Worm (Caenorhabditis elegans) whole organism, early embryonic: ENCODE results near the gene eif-2Bepsilon.

Source experiments
- B0310.2 ChIP-seq: sonication (generic microtip); optimal IDR thresholded peaks from 2 replicates; lab custom pipeline; 2016; ENCODE audit warnings: mild to moderate bottlenecking, missing genetic modification characterization, missing compliant biosample characterization
- F13C5.2 ChIP-seq: sonication (generic microtip); optimal IDR thresholded peaks from 2 replicates; lab custom pipeline; 2017; ENCODE audit warnings: mild to moderate bottlenecking, missing genetic modification characterization, inconsistent platforms, missing compliant biosample characterization
- aly-1 ChIP-seq: sonication (generic microtip); optimal IDR thresholded peaks from 2 replicates; lab custom pipeline; 2016; ENCODE audit warnings: missing genetic modification characterization, missing compliant biosample characterization
- ama-1 ChIP-seq: fragments of 150-350 bp; optimal IDR thresholded peaks from 2 replicates; lab custom pipeline; 2014
- ceh-13 ChIP-seq: fragments of 200-800 bp; sonication (Bioruptor generic); optimal IDR thresholded peaks from 2 replicates; lab custom pipeline; 2018; ENCODE audit warnings: mild to moderate bottlenecking, missing genetic modification characterization, missing compliant biosample characterization
- ceh-36 ChIP-seq: sonication (generic microtip); optimal IDR thresholded peaks from 2 replicates; lab custom pipeline; 2016; ENCODE audit warnings: missing genetic modification characterization, inconsistent platforms, missing compliant biosample characterization
- ets-7 ChIP-seq: sonication (generic microtip); optimal IDR thresholded peaks from 2 replicates; lab custom pipeline; 2016; ENCODE audit warnings: missing genotype, missing genetic modification characterization, missing compliant biosample characterization
- flt-1 ChIP-seq: fragments of 200-800 bp; sonication (Bioruptor generic); IDR thresholded peaks from 2 replicates; pipeline ENCODE4 v1.3.6; 2022; ENCODE audit warnings: missing genetic modification characterization, missing compliant biosample characterization
- hmbx-1 ChIP-seq: sonication (generic microtip); optimal IDR thresholded peaks from 2 replicates; lab custom pipeline; 2016; ENCODE audit warnings: mild to moderate bottlenecking, missing genetic modification characterization, missing compliant biosample characterization
- hmg-4 ChIP-seq: fragments of 200-800 bp; sonication (Bioruptor generic); optimal IDR thresholded peaks from 2 replicates; lab custom pipeline; 2018; ENCODE audit warnings: mild to moderate bottlenecking, missing genetic modification characterization, missing compliant biosample characterization
- hnd-1 ChIP-seq: sonication (generic microtip); optimal IDR thresholded peaks from 2 replicates; lab custom pipeline; 2016; ENCODE audit warnings: missing genetic modification characterization, missing compliant biosample characterization
- pes-1 ChIP-seq: fragments of 200-800 bp; sonication (Bioruptor generic); IDR thresholded peaks from 2 replicates; pipeline ENCODE4 v1.3.6; 2022; ENCODE audit warnings: missing genetic modification reagents, missing genetic modification characterization, missing compliant biosample characterization
- scrt-1 ChIP-seq: fragments of 200-800 bp; sonication (Bioruptor generic); IDR thresholded peaks from 2 replicates; pipeline ENCODE4 v1.3.6; 2022; ENCODE audit warnings: missing genetic modification characterization, missing compliant biosample characterization
- sea-1 ChIP-seq: fragments of 200-800 bp; sonication (Bioruptor generic); conservative IDR thresholded peaks from 2 replicates; pipeline ENCODE4 v1.3.6; 2022; ENCODE audit warnings: missing genetic modification characterization, missing compliant biosample characterization
- tbx-11 ChIP-seq: fragments of 200-800 bp; sonication (Bioruptor generic); IDR thresholded peaks from 2 replicates; pipeline ENCODE4 v1.3.6; 2022; ENCODE audit warnings: missing genetic modification characterization, missing compliant biosample characterization
- tbx-37 ChIP-seq: fragments of 200-800 bp; sonication (Bioruptor generic); conservative IDR thresholded peaks from 2 replicates; pipeline ENCODE4 v1.3.6; 2022; ENCODE audit warnings: missing genetic modification reagents, missing genetic modification characterization, missing compliant biosample characterization
- tra-4 ChIP-seq: sonication (generic microtip); optimal IDR thresholded peaks from 2 replicates; lab custom pipeline; 2017; ENCODE audit warnings: missing genetic modification characterization, missing compliant biosample characterization

The eif-2Bepsilon gene

DNA sequence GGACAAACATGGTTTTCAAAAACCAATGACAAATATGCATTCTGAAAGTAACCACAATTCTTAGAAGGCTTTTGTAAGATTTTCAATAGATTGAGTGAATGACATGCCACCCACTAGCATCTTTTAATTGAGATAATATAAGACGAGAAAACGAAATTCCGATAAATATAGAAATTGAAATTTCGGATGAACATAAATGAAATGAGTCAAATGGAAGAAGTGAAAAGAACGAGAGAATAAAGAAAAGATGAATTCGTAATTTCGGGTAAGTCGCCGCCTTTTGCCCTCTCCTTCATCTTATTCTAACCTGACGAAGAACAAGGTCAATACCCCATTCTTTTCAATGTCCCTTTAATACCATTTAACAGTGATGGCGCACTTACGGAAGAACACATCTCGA is 19.3 kb upstream of the eif-2Bepsilon start:
- no peak for TF ChIP-seq sea-1 (GFP tag; lab: Robert Waterston, UW)
- no peak for TF ChIP-seq hmg-4 (GFP tag; lab: Kevin White, UChicago)
- no peak for TF ChIP-seq tbx-11 (GFP tag; lab: Robert Waterston, UW)
- TF ChIP-seq ceh-36: no peak
- TF ChIP-seq hmbx-1 (tag; lab: Kevin White, UChicago): no peak
- no peak for TF ChIP-seq flt-1
- TF ChIP-seq ceh-13 (GFP tag; lab: Kevin White, UChicago): no peak
- TF ChIP-seq tra-4 (tag; lab: Kevin White, UChicago): no peak
- no peak for TF ChIP-seq ama-1 (lab: Kevin White, UChicago)
- no peak for TF ChIP-seq ets-7 (tag; lab: Kevin White, UChicago)
- no peak for TF ChIP-seq scrt-1
- no peak for TF ChIP-seq hnd-1 (tag; lab: Kevin White, UChicago)

ce11 chrII:8643627-8644356 is 17.9 kb upstream of the eif-2Bepsilon start:
- TF ChIP-seq tbx-37 (no peak), flt-1 (no peak), ama-1 (lab: Kevin White, UChicago) (no peak), aly-1 (tag; lab: Kevin White, UChicago) (no peak), F13C5.2 (tag; lab: Kevin White, UChicago) (no peak), scrt-1 (no peak), tbx-11 (GFP tag; lab: Robert Waterston, UW) (no peak), ets-7 (tag; lab: Kevin White, UChicago) (no peak), B0310.2 (no peak)

DNA sequence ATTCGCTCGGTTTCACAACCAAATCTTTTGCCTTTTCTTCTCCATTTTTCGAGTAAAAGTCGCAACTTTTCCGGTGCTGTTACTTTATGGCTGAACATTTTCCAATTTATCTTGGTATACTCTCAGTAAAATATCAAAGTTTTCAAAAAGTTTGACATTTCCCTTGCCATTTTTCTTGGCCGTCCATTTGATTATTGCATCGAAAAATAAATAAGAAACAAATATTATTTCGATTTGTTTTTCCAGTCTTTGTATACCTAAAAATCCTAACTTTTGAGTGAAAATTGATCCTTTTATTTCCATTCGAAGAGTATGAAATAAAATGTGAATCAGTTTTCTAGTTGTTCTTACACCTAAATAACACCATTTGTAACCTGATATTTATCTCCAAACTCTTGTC is 15.2 kb upstream of the eif-2Bepsilon start:
- TF ChIP-seq ceh-36 (no peak), F13C5.2 (tag; lab: Kevin White, UChicago) (no peak), tbx-11 (GFP tag; lab: Robert Waterston, UW) (no peak), ets-7 (tag; lab: Kevin White, UChicago) (no peak)

ce11 chrII:8648843-8649242 is 12.8 kb upstream of the eif-2Bepsilon start:
- no peak for TF ChIP-seq flt-1
- no peak for TF ChIP-seq tbx-37
- TF ChIP-seq sea-1 (GFP tag; lab: Robert Waterston, UW): no peak
- TF ChIP-seq F13C5.2 (tag; lab: Kevin White, UChicago): no peak
- no peak for TF ChIP-seq B0310.2
- no peak for TF ChIP-seq tbx-11 (GFP tag; lab: Robert Waterston, UW)
- no peak for TF ChIP-seq tra-4 (tag; lab: Kevin White, UChicago)
- no peak for TF ChIP-seq ceh-36
- TF ChIP-seq ama-1 (lab: Kevin White, UChicago): no peak
- TF ChIP-seq hmbx-1 (tag; lab: Kevin White, UChicago): no peak
- no peak for TF ChIP-seq pes-1 (GFP tag; lab: Robert Waterston, UW)
- TF ChIP-seq hmg-4 (GFP tag; lab: Kevin White, UChicago): no peak
- TF ChIP-seq aly-1 (tag; lab: Kevin White, UChicago): no peak
- no peak for TF ChIP-seq ets-7 (tag; lab: Kevin White, UChicago)
- TF ChIP-seq hnd-1 (tag; lab: Kevin White, UChicago): no peak
- TF ChIP-seq ceh-13 (GFP tag; lab: Kevin White, UChicago): no peak
- no peak for TF ChIP-seq scrt-1

DNA sequence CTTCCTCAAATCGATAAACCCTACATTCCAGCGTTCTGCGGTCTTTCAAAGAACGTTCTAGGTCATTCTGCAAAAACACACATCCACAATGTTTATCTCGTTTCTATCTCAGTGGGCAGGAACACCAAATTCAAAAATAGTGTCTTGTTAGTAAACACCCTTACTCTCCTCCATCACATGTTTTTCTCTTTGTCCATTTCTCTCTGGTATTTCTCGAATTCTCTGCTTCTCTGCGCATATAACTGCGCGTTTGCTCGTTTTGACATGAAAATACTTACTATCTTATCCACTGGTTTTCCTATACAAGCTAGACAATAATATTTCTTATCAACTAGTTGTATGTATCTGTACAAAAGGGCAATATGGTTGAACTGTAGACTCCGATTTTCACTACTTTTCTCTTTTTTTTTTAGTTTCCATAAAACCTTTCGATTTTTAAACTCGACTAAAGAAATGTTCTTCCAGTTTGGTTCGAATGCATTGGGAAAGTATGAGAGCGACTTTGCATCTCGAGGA is 11.0 kb upstream of the eif-2Bepsilon start, which contains the start of gene pyr-1:
TSS of gene pyr-1 (plus strand) at position 466 of the 516 bp plus-strand sequence.
- TF ChIP-seq sea-1 (GFP tag; lab: Robert Waterston, UW) (no peak), hmbx-1 (tag; lab: Kevin White, UChicago) (no peak), ama-1 (lab: Kevin White, UChicago) (no peak), aly-1 (tag; lab: Kevin White, UChicago) (no peak), flt-1 (no peak), ets-7 (tag; lab: Kevin White, UChicago) (no peak), scrt-1 (no peak), ceh-13 (GFP tag; lab: Kevin White, UChicago) (no peak)

ce11 chrII:8658835-8659234 is 2.8 kb upstream of the eif-2Bepsilon start, which contains the start of gene atg-10:
Gene atg-10 (plus strand): TSS chrII:8659135.
- TF ChIP-seq aly-1 (tag; lab: Kevin White, UChicago): no peak
- no peak for TF ChIP-seq tra-4 (tag; lab: Kevin White, UChicago)
- no peak for TF ChIP-seq B0310.2
- no peak for TF ChIP-seq F13C5.2 (tag; lab: Kevin White, UChicago)
- no peak for TF ChIP-seq scrt-1
- TF ChIP-seq hmbx-1 (tag; lab: Kevin White, UChicago): no peak
- TF ChIP-seq tbx-37: no peak
- TF ChIP-seq ceh-13 (GFP tag; lab: Kevin White, UChicago): no peak

DNA sequence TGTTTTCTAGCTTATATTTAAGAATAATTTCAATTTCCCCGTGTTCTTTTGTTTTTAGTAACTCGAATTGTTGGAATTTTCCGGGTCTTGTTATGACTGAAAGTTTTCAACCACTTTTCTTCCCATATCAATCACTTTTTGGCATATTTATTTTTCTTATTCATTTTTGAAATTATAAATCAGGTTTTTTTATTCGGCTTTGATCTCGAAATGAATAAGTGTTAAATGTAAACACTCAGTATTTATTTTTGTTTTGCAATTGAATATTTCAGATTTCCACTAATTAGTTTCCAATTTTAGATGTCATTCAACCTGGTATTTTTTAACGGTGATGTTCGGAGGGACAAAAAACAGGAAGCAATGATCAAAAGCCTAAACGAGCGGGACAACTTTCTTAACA is 2.9 kb downstream of the eif-2Bepsilon start, which contains the start of gene etc-1:
TSS of gene etc-1 (plus strand) at position 301 of the 400 bp plus-strand sequence.
- TF ChIP-seq ets-7 (tag; lab: Kevin White, UChicago): no peak
- no peak for TF ChIP-seq tra-4 (tag; lab: Kevin White, UChicago)
- TF ChIP-seq aly-1 (tag; lab: Kevin White, UChicago): no peak
- no peak for TF ChIP-seq tbx-37
- TF ChIP-seq ceh-36: no peak
- no peak for TF ChIP-seq F13C5.2 (tag; lab: Kevin White, UChicago)
- TF ChIP-seq ama-1 (lab: Kevin White, UChicago): no peak
- TF ChIP-seq hmg-4 (GFP tag; lab: Kevin White, UChicago): no peak
- TF ChIP-seq scrt-1: no peak
- no peak for TF ChIP-seq hmbx-1 (tag; lab: Kevin White, UChicago)
